Fruit fly (Drosophila melanogaster) whole organism, adult: ENCODE measurements around the gene CG42525.

ENCODE experiments used
- CG12768 ChIP-seq: fragments of 200-800 bp; sonication (Bioruptor generic); optimal IDR thresholded peaks from 2 replicates; lab custom pipeline; 2017; ENCODE audit warnings: missing biosample characterization, missing genetic modification characterization, mild to moderate bottlenecking, moderate library complexity, missing genetic modification reagents
- CG14711 ChIP-seq: fragments of 200-800 bp; sonication (Bioruptor generic); optimal IDR thresholded peaks from 2 replicates; lab custom pipeline; 2018; ENCODE audit warnings: missing biosample characterization, mild to moderate bottlenecking, missing genetic modification characterization, moderate library complexity
- CG7045 ChIP-seq: fragments of 200-800 bp; sonication (Bioruptor generic); optimal IDR thresholded peaks from 2 replicates; lab custom pipeline; 2017; ENCODE audit warnings: missing biosample characterization, mild to moderate bottlenecking, missing genetic modification characterization
- CG7101 ChIP-seq: fragments of 200-800 bp; sonication (Bioruptor generic); optimal IDR thresholded peaks from 2 replicates; lab custom pipeline; 2018; ENCODE audit warnings: missing biosample characterization, mild to moderate bottlenecking, missing genetic modification characterization, moderate library complexity
- Clk ChIP-seq: fragments of 200-800 bp; sonication (Bioruptor generic); optimal IDR thresholded peaks from 2 replicates; lab custom pipeline; 2017; ENCODE audit warnings: missing biosample characterization, missing genetic modification characterization
- Hr96 ChIP-seq: fragments of 200-800 bp; sonication (Bioruptor generic); optimal IDR thresholded peaks from 2 replicates; lab custom pipeline; 2016; ENCODE audit warnings: missing biosample characterization, missing genetic modification characterization
- bab1 ChIP-seq: fragments of 200-800 bp; sonication (Bioruptor generic); optimal IDR thresholded peaks from 3 replicates; lab custom pipeline; 2019; ENCODE audit warnings: missing biosample characterization, mild to moderate bottlenecking, missing genetic modification characterization, moderate library complexity
- cic ChIP-seq: fragments of 200-800 bp; sonication (Bioruptor generic); optimal IDR thresholded peaks from 2 replicates; lab custom pipeline; 2017; ENCODE audit warnings: missing biosample characterization, mild to moderate bottlenecking, missing genetic modification characterization, moderate library complexity
- kay ChIP-seq: fragments of 200-800 bp; sonication (Bioruptor generic); peaks from one replicate; lab custom pipeline; 2016; ENCODE audit warnings: missing biosample characterization, missing genetic modification characterization, borderline replicate concordance
- pad ChIP-seq: fragments of 200-800 bp; sonication (Bioruptor generic); optimal IDR thresholded peaks from 3 replicates; lab custom pipeline; 2017; ENCODE audit warnings: missing biosample characterization, missing genetic modification characterization, mild to moderate bottlenecking, moderate library complexity, missing genetic modification reagents
- toe ChIP-seq: fragments of 200-800 bp; sonication (Bioruptor generic); optimal IDR thresholded peaks from 2 replicates; lab custom pipeline; 2016; ENCODE audit warnings: missing biosample characterization, missing genetic modification characterization

dm6 chr3L:3184104-3184503, 5.4 kb downstream of the CG42525 start, which contains the start of gene CG42494:
- TF ChIP-seq kay (GFP tag; lab: Kevin White, UChicago) = no peak
- TF ChIP-seq CG14711 (tag; lab: Kevin White, UChicago) = no peak
- TF ChIP-seq CG7045 = no peak
- TF ChIP-seq Clk (GFP tag; lab: Kevin White, UChicago) = no peak
- TF ChIP-seq bab1 = no peak
- no peak for TF ChIP-seq Hr96 (GFP tag; lab: Kevin White, UChicago)
- TF ChIP-seq CG7101 (tag; lab: Kevin White, UChicago) = no peak
- TF ChIP-seq cic (GFP tag; lab: Kevin White, UChicago) = no peak
- TF ChIP-seq CG12768 = no peak
- TF ChIP-seq toe = no peak
- no peak for TF ChIP-seq pad (GFP tag; lab: Kevin White, UChicago)
